Fruit fly (Drosophila melanogaster) Kc167 (cell line): ENCODE results near the gene CG4465.

Source experiments
- h ChIP-seq: fragments of >200 bp; optimal IDR thresholded peaks from 3 replicates; lab custom pipeline; 2018; ENCODE audit warnings: missing external identifiers
- ttk ChIP-seq: sonication (Bioruptor generic); optimal IDR thresholded peaks from 2 replicates; lab custom pipeline; 2017; ENCODE audit warnings: missing external identifiers

DNA sequence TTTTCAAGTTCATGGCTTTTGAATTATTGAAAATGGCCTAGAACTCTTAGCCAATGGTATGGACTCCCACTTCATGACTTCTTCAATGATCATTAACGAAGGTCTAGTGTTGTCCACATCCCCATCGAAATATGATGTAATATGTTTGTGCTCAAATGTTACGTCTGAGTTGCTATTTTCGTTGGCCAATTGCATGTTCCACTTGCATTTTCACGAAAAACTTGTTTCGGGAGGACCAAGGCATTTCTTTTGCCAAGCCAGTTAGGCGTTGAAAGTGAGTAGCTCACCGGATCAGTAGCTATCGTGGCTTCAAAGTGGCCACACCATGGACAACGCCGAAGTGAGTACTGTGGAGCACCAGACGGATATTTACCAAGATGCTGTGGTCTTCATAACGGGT lies 568 bp upstream of the CG4465 start, which contains the start of gene CG4770:
- TF ChIP-seq ttk, result no peak
- no peak for TF ChIP-seq h (lab: Kevin White, UChicago)
